Worm (Caenorhabditis elegans): ENCODE results near the gene pot-2.

DNA sequence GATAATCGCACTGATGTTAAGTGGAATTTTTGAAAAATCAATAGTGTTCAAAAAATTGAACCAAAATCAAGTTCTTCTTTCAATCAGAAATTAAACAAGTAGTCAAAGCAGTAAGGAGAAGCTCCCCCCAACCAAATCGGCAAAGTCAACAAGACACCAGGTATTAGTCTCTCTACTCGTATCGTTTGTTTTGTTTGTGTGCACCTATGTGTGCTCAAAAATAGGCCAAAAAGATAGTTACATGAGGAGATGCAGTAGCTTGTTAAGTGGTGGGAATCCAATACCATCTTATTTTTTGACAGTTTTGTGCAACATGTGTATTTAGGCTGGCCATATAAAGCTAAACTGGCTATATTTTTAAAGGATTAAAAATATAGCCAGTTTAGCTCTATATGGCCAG, 17.7 kb upstream of the pot-2 start, which contains the start of gene K10H10.12:
- TF ChIP-seq ztf-11 (tag; optimal IDR thresholded peaks at IDR 0.05): no peak
- TF ChIP-seq mdl-1 (tag; optimal IDR thresholded peaks at IDR 0.05): no peak
- no peak for TF ChIP-seq zfp-2 (tag; optimal IDR thresholded peaks at IDR 0.05)
- TF ChIP-seq Y48G9A.11 (GFP tag; IDR thresholded peaks at IDR 0.05): no peak
- TF ChIP-seq unc-39 (tag; optimal IDR thresholded peaks at IDR 0.05): no peak
- TF ChIP-seq fos-1 (tag; optimal IDR thresholded peaks at IDR 0.05): no peak
- TF ChIP-seq unc-62 (GFP tag; optimal IDR thresholded peaks at IDR 0.05 in 1 of 2): no peak
- TF ChIP-seq unc-62 (tag; optimal IDR thresholded peaks at IDR 0.05): no peak
- TF ChIP-seq nhr-111 (GFP tag; optimal IDR thresholded peaks at IDR 0.05): no peak
- TF ChIP-seq zip-11 (GFP tag; IDR thresholded peaks at IDR 0.05): no peak
- TF ChIP-seq zfp-3 (GFP tag; conservative IDR thresholded peaks at IDR 0.05): no peak
